Worm (Caenorhabditis elegans) whole organism, dauer: ENCODE measurements around the gene epac-1.

ENCODE experiments used
- unc-62 ChIP-seq: sonication (generic microtip); optimal IDR thresholded peaks from 2 replicates; lab custom pipeline; 2017; ENCODE audit warnings: missing biosample characterization, missing genetic modification reagents, missing genetic modification characterization

epac-1 gene

DNA sequence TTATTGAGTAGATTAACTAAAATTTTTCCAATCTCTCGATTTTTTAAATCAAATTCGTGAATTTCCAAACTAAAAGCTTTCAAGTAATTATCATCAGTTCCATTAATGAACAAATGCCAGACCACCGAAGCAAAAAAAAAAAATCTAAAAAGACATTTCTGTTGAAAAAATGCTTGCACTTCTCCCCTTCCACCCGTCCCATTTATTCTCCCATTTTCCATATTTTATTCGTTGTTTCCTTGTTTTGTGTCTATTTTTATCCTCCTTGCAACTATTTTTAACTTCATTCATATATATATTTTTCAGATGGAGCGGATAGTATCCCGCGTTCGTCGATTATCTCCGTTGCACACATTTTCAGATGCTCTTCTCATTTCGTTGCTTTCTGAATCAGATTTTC is at the start of gene epac-1:
Gene epac-1 (plus strand): TSS at position 301 of the 400 bp plus-strand sequence.
- no peak for TF ChIP-seq unc-62 (GFP tag; lab: Kevin White, UChicago)

DNA sequence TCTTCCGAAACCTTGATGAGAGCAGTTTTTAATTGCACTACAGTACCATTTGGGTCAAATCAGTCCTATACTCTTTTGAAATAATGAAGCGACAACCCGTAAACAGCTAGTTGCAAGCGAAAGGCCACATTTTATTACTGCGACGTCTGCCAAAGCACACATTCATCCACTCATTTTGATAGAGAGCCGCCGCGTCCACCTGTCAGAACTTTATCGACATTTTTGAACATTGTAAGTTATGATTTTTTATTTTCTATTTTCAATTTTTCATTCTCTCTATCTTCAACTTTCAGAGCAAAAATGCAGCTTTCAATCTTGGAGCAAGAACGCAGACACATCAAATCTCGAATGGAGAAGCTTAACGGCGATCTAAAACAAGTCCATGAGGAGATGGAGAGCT is 48.3 kb upstream of the epac-1 start, which contains the start of gene K08E5.6:
Gene K08E5.6 (plus strand): TSS at position 301 of the 400 bp plus-strand sequence.
- no peak for TF ChIP-seq unc-62 (GFP tag; lab: Kevin White, UChicago)

DNA sequence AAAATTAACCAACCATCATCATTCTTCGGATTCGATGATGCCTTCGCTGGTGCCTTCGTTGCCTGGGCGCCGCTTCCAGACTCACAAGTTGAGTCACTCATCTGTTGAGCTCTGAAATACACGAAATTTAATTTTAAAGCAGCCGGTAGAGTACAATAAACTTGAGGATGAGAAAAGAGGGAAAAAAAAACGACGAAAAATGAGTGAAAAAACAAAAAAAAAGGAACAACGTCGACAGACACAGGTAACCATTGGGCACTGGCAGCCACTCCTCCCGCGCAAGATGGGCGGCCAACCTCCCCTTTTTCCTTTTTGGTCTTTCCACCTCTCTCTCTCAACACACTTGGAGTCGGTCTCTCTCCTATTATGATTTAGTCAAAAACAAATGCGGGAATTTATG is 42.3 kb upstream of the epac-1 start, which contains the start of gene K08E5.1:
Gene K08E5.1 (minus strand): TSS at position 101 of the 400 bp plus-strand sequence.
- TF ChIP-seq unc-62 (GFP tag; lab: Kevin White, UChicago) = no peak

DNA sequence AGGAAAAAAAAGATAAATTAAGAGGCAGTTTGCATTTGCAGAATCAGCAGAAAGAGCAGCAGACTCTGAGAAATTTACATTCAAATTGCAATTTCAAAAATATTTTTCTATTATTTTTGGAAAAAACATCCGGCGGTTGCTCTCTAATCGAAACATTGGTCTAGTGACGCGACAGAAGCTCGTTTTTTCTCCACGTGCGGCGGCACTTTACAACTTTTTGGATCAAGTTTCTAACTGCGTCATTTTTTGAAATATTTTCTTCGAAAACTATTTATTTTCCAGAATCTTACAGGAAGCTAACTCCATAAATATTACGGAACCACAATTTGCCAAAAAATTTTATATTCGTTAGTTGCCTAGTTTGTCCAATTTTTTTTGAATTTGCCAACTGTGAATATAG is 39.1 kb upstream of the epac-1 start:
- TF ChIP-seq unc-62 (GFP tag; lab: Kevin White, UChicago) = no peak

DNA sequence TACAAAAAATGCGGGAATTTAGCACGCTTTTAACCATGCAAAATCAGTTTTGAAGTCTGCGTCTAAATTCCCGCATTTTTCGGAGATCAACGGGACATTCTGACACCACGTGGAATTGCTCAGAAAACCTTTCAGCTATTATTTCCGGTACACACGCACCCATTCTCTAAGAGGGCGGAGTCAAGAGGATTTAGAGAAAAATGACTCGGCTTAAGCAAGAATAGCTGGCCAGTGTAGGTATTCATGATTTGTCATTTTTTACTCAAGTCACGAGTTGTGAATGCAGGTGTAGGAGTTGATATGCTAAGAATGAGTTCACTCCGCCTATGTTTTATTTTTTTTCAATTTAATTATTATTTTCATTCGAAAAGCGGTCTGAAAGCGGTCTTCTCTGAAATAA is 38.3 kb upstream of the epac-1 start:
- no peak for TF ChIP-seq unc-62 (GFP tag; lab: Kevin White, UChicago)

DNA sequence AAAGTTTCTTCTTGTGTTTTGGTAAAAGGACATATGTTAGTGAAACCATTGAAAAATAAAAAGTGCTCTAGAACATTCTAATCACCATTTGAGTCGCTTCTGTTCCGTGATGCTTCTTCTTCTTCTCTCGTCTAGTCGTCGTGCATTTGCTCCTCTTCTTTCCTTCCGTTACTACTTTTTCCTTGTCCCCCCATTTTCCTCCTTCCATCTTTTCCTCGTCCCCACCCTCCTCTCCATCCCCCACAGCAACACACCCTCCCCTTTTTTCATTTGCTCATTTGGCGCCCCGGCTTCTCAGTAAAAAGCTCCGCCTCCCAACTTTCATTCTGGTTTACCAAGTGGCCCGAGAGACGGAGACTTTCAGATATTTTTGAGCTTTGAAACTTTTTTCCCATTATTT is 37.3 kb upstream of the epac-1 start:
- no peak for TF ChIP-seq unc-62 (GFP tag; lab: Kevin White, UChicago)

DNA sequence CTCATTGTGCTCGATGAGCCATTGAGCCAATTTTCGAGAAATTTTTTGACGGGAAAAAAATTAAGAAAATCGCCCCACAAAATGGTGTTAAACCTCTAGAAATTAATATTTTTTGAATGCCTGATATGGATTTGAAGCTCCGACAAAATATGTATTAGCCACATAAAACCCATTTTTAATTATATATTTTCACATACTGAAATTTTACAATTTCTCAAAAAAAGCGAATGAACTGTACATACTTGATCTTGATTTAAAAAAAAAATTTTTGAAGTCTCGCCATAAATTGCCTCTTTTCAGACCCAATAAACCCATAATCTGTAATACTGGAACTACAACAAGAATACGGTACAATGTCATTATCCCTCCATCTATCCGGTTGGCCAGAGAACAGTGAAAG is 36.5 kb upstream of the epac-1 start, which contains the start of gene nac-3:
Gene nac-3 (plus strand): TSS at position 301 of the 400 bp plus-strand sequence.
- no peak for TF ChIP-seq unc-62 (GFP tag; lab: Kevin White, UChicago)

DNA sequence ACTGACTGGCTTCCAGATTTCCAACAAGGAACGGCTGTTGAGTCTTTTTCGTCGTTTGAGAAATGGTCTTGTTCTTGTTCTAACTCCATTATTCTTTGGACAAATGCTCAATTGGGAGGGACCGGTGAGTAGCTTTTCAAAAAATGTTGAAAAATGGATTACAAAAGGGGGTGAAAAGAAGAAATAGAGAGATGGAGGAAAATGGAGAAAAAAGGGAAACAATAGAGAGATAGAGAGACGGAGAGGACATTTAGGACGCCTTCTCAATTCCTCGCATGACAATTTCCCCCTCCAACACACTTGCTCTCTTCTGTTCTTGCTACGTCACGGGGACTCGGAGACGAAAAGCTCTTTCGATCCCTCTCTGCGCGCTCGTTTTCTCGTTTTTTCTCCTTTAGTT is 36.0 kb upstream of the epac-1 start:
- TF ChIP-seq unc-62 (GFP tag; lab: Kevin White, UChicago) = no peak

DNA sequence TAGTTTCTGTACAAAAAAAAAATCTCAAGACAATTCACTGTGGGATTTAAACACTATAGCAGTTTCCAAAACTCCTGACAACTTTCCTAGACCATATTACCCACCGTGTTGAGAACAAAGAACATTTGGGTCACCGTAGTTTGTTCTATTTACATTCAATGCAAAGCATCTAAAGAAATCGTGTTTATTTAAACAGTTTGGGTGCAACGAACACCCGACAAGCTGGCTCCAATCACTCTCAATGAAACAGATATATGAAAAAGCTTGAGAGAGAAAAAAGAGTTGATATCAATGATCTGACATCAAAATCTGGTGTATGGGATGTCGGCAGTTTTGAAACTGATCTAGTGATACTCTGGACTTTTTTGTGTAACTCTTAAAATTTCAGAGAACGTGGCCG is 34.0 kb upstream of the epac-1 start:
- no peak for TF ChIP-seq unc-62 (GFP tag; lab: Kevin White, UChicago)

DNA sequence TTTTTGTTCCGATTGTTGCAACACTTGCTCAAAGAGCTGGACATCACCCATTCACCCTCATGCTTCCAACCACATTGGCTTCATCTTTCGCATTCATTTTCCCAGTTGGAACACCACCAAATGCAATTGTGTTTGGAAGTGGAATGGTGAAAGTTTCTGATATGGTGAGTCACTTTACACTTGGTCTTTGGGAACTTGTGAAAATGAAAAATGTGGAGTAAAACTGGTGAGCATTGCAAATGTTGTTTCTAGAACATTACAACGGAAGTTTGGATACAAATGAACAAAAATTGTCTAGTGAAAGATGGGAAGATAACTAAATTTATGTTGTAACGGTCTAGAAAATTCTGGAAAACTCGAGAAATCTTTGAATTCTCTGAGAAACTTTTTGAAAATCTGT is 32.7 kb upstream of the epac-1 start:
- TF ChIP-seq unc-62 (GFP tag; lab: Kevin White, UChicago) = no peak

DNA sequence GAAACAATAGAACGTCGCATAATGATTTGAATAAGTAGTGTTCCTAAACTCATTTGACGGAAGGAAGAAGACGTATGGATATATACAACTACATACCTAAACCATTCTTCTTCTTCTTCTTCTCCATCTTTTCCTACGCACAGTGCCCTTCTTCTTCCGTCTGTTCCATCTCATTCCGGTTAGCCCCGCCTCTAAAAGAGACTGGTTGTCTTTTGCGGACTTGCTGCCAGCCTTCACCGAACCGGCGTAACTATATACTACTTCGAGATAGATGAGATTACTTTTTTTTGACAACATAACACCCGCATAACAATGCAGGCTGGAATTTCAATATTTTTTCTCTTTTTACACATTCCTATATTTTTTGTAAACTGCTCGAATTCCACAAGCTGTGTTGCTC is 28.6 kb upstream of the epac-1 start, which contains the start of the genes K08E5.5 and mua-3:
Gene K08E5.5 (minus strand): TSS at position 101 of the 400 bp plus-strand sequence.
Gene mua-3 (plus strand): TSS at position 313 of the 400 bp plus-strand sequence.
- TF ChIP-seq unc-62 (GFP tag; lab: Kevin White, UChicago) = no peak

DNA sequence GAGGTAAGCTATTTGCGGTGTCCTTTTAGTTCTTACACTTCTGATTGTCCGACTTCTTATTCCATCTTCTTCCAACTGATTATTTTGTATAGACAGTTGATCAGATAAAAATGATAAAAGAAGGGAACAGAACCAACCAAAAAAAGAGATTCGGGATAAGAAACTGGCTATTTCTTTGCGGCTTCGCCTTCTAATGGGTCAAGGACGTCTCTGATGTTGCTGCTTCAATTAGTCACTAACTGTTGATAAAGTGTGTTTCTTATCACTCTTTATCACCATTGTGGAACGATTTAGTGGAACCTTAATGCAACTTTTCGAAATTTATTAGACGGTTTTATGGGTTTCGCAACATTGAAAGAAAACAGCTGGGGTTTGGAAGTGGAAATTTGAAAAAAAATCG is 18.7 kb upstream of the epac-1 start:
- no peak for TF ChIP-seq unc-62 (GFP tag; lab: Kevin White, UChicago)

DNA sequence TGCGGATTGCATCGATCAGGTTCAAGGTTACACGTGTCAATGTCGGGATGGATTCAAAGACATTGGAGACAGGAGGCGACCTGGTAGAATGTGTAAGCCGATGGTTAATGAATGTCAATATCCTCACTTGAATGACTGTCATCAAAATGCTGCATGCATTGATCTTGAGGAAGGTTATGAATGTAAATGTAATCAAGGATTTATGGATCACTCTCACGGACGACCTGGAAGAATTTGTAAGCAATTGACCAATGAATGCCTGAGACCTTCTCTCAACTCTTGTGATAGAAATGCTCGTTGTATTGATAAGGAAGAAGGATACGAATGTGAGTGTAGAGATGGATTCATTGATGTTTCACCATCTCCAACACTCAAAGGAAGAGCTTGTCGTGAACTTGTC is 11.0 kb upstream of the epac-1 start:
- TF ChIP-seq unc-62 (GFP tag; lab: Kevin White, UChicago) = no peak

DNA sequence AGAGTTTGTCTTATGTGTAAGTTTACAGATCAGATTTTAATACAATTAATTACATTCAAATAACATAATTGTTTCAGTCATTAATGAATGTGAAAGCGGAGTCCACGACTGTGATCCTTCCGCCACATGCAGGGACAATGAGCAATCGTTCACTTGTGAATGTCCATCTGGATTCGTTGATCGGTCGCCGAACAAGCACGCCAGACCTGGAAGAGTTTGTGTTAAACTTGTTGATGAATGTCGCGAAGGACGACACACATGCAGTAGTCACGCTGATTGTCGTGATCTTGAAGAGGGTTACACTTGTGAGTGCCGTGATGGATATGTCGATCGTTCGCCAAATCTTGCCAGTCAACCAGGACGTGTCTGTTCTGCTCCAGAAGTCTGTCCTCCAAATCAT is 10.5 kb upstream of the epac-1 start:
- TF ChIP-seq unc-62 (GFP tag; lab: Kevin White, UChicago) = no peak

DNA sequence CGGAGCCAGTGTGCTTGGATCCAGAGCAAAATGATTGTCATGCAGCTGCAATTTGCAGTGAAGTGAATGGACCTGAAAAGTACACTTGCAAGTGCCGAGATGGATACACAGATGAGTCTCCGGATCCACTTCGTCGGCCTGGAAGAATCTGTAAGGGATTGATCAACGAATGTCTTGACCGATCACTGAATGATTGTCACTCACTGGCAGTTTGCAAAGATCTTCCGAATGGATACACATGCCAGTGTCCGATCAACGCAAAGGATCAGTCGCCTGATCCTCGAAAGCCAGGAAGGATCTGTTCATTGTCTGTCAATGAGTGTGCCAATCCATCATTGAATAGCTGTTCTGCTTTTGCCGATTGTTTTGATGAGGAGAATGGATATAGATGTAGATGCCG is 9.6 kb upstream of the epac-1 start:
- no peak for TF ChIP-seq unc-62 (GFP tag; lab: Kevin White, UChicago)

DNA sequence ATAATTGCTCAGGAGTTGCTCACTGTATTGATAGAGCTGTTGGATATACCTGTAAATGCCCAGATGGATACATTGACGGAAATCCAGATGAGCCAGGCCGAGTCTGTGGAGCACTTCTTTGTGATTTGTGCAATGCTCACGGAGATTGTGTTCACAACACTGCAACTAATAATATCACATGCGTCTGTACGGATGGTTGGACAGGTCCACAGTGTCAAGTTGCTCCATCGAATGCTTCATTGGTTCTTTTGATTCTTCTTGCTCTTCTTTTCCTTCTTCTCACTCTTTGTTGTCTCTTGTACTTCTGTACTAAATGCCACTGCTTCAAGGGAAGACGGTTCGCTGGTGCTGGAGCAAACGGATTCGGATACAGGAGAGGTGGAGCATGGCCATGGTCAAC is 7.1 kb upstream of the epac-1 start:
- TF ChIP-seq unc-62 (GFP tag; lab: Kevin White, UChicago) = no peak

DNA sequence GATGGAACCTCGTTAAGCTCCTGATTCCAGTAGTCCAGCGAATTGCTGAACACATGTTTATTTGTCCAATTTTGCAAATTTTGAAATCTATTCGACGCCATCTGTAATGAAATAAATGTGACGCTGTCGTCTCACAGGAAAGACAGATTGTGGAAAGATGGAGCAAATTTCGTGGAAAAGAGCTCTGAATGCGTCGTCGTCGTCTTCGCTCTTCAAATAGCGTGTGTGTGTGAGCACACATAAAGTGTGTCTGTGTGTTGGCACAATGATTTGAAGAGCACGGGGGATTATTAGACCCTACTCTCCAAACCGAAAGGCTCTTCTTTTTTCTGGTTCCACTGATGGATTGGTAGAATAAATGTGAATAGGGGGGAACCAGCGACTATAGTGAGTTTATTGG is 2.9 kb upstream of the epac-1 start, which contains the start of gene unc-47:
Gene unc-47 (minus strand): TSS at position 101 of the 400 bp plus-strand sequence.
- no peak for TF ChIP-seq unc-62 (GFP tag; lab: Kevin White, UChicago)

DNA sequence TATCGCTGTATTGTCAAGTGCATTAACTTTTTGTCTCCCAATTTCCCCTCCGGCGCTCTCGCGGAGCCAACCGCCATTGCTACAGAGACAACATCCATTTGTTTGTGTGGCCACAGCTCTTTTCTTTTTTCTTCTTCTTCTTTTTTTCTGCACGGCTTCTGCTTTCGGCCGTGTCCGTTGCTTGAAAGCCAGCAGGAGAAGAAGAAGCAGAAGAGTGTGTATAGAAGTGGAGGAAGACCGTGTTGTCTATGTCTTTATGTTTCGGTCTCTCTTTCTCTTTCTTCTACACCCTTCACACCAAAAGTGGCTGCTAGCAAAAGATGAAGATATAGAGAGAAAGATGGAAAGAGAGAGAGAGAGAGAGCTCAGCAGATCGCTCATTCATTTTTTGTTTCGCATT is 1.2 kb upstream of the epac-1 start:
- no peak for TF ChIP-seq unc-62 (GFP tag; lab: Kevin White, UChicago)
